Worm (Caenorhabditis elegans) whole organism, mixed stage, embryonic: ENCODE results near the gene K09E3.2.

Experiments
- blmp-1 ChIP-seq: fragments of 150-350 bp; optimal IDR thresholded peaks from 2 replicates; lab custom pipeline; 2014; ENCODE audit warnings: missing biosample characterization, missing genetic modification characterization
- ceh-83 ChIP-seq: fragments of 200-800 bp; sonication (Bioruptor generic); optimal IDR thresholded peaks from 2 replicates; lab custom pipeline; 2018; ENCODE audit warnings: mild to moderate bottlenecking, missing genetic modification characterization, missing compliant biosample characterization
- ces-1 ChIP-seq: fragments of 150-350 bp; optimal IDR thresholded peaks from 2 replicates; lab custom pipeline; 2014; ENCODE audit warnings: missing biosample characterization, missing genetic modification reagents, missing genetic modification characterization
- cnd-1 ChIP-seq: fragments of 200-800 bp; sonication (Bioruptor generic); optimal IDR thresholded peaks from 2 replicates; lab custom pipeline; 2018; ENCODE audit warnings: mild to moderate bottlenecking, missing genetic modification characterization, missing compliant biosample characterization
- drap-1 ChIP-seq: fragments of 200-800 bp; sonication (Bioruptor generic); optimal IDR thresholded peaks from 3 replicates; lab custom pipeline; 2018; ENCODE audit warnings: mild to moderate bottlenecking, missing genetic modification characterization, missing compliant biosample characterization
- elt-1 ChIP-seq: sonication (generic microtip); optimal IDR thresholded peaks from 2 replicates; lab custom pipeline; 2017; ENCODE audit warnings: missing genetic modification characterization, mild to moderate bottlenecking, missing compliant biosample characterization, antibody characterized with exemption, moderate library complexity, borderline replicate concordance; ENCODE audit not compliant: insufficient read depth
- elt-3 ChIP-seq: fragments of 150-350 bp; optimal IDR thresholded peaks from 2 replicates; lab custom pipeline; 2014; ENCODE audit warnings: missing biosample characterization, missing genetic modification characterization
- flh-1 ChIP-seq: fragments of 200-800 bp; sonication (Bioruptor generic); optimal IDR thresholded peaks from 2 replicates; lab custom pipeline; 2018; ENCODE audit warnings: mild to moderate bottlenecking, missing genetic modification characterization, moderate library complexity, missing compliant biosample characterization
- hlh-1 ChIP-seq: fragments of 150-350 bp; optimal IDR thresholded peaks from 2 replicates; lab custom pipeline; 2014; ENCODE audit warnings: missing biosample characterization, missing genetic modification reagents, missing genetic modification characterization
- lin-13 ChIP-seq: fragments of 150-350 bp; optimal IDR thresholded peaks from 2 replicates; lab custom pipeline; 2014; ENCODE audit warnings: missing biosample characterization, missing genetic modification characterization
- lin-32 ChIP-seq: fragments of 200-800 bp; sonication (Bioruptor generic); optimal IDR thresholded peaks from 2 replicates; lab custom pipeline; 2018; ENCODE audit warnings: mild to moderate bottlenecking, missing genetic modification characterization, missing compliant biosample characterization
- lsy-2 ChIP-seq: fragments of 150-350 bp; optimal IDR thresholded peaks from 2 replicates; lab custom pipeline; 2014; ENCODE audit warnings: missing biosample characterization, missing genetic modification characterization
- mab-5 ChIP-seq: fragments of 150-350 bp; optimal IDR thresholded peaks from 2 replicates; lab custom pipeline; 2014; ENCODE audit warnings: missing biosample characterization, missing genetic modification characterization
- mep-1 ChIP-seq: fragments of 150-350 bp; optimal IDR thresholded peaks from 2 replicates; lab custom pipeline; 2017; ENCODE audit warnings: missing biosample characterization, missing genetic modification reagents, missing genetic modification characterization, inconsistent platforms
- nhr-12 ChIP-seq: fragments of 150-350 bp; optimal IDR thresholded peaks from 2 replicates; lab custom pipeline; 2014; ENCODE audit warnings: missing biosample characterization, missing genetic modification characterization
- nhr-2 ChIP-seq: fragments of 150-350 bp; optimal IDR thresholded peaks from 2 replicates; lab custom pipeline; 2014; ENCODE audit warnings: missing biosample characterization, missing genetic modification characterization
- nhr-237 ChIP-seq: fragments of 150-350 bp; optimal IDR thresholded peaks from 2 replicates; lab custom pipeline; 2014; ENCODE audit warnings: missing biosample characterization, missing genetic modification characterization
- nhr-28 ChIP-seq: fragments of 150-350 bp; optimal IDR thresholded peaks from 2 replicates; lab custom pipeline; 2014; ENCODE audit warnings: missing biosample characterization, missing genetic modification characterization
- sptf-1 ChIP-seq: sonication (generic microtip); optimal IDR thresholded peaks from 2 replicates; lab custom pipeline; 2017; ENCODE audit warnings: mild to moderate bottlenecking, missing genetic modification characterization, moderate library complexity, missing compliant biosample characterization
- tbx-8 ChIP-seq: fragments of 200-800 bp; sonication (Bioruptor generic); optimal IDR thresholded peaks from 2 replicates; lab custom pipeline; 2018; ENCODE audit warnings: mild to moderate bottlenecking, missing genetic modification characterization, moderate library complexity, missing compliant biosample characterization
- unc-39 ChIP-seq: fragments of 150-350 bp; optimal IDR thresholded peaks from 2 replicates; lab custom pipeline; 2014; ENCODE audit warnings: missing biosample characterization, missing genetic modification characterization
- ztf-11 ChIP-seq: fragments of 150-350 bp; optimal IDR thresholded peaks from 2 replicates; lab custom pipeline; 2014; ENCODE audit warnings: missing biosample characterization, missing genetic modification characterization

The K09E3.2 gene

ce11 chrX:17157089-17157488 is 39.6 kb downstream of the K09E3.2 start:
- TF ChIP-seq elt-1 (tag; lab: Kevin White, UChicago): no peak
- TF ChIP-seq elt-3: no peak
- no peak for TF ChIP-seq flh-1 (GFP tag; lab: Kevin White, UChicago)
- TF ChIP-seq drap-1 (GFP tag; lab: Kevin White, UChicago): no peak
- no peak for TF ChIP-seq nhr-12 (tag; lab: Kevin White, UChicago)
- TF ChIP-seq blmp-1 (tag; lab: Kevin White, UChicago): no peak
- no peak for TF ChIP-seq unc-39 (tag; lab: Kevin White, UChicago)
- no peak for TF ChIP-seq tbx-8 (GFP tag; lab: Kevin White, UChicago)
- no peak for TF ChIP-seq cnd-1
- no peak for TF ChIP-seq mab-5
- TF ChIP-seq ceh-83 (GFP tag; lab: Kevin White, UChicago): no peak
- TF ChIP-seq nhr-28 (tag; lab: Kevin White, UChicago): no peak
- TF ChIP-seq ztf-11 (tag; lab: Kevin White, UChicago): no peak
- no peak for TF ChIP-seq hlh-1
- no peak for TF ChIP-seq ces-1 (GFP tag; lab: Kevin White, UChicago)
- no peak for TF ChIP-seq mep-1 (tag; lab: Kevin White, UChicago)

- no peak for TF ChIP-seq hlh-1
- no peak for TF ChIP-seq flh-1 (GFP tag; lab: Kevin White, UChicago)
- no peak for TF ChIP-seq nhr-237 (tag; lab: Kevin White, UChicago)
- no peak for TF ChIP-seq lsy-2 (tag; lab: Kevin White, UChicago)
- TF ChIP-seq nhr-2 (tag; lab: Kevin White, UChicago): no peak
- no peak for TF ChIP-seq sptf-1 (tag; lab: Kevin White, UChicago)
- no peak for TF ChIP-seq lin-32
- no peak for TF ChIP-seq lin-13
- TF ChIP-seq, all 35 proteins: peak for 0
Observed at ce11 chrX:17157868-17158267, 40.4 kb downstream of the K09E3.2 start, which contains the start of gene npr-21. Gene npr-21, minus strand, starts transcription at chrX:17157968.
